Fruit fly (Drosophila melanogaster) whole organism: ENCODE data around the gene Trim9.

Experiments
- CG8478 ChIP-seq: fragments of >200 bp; optimal IDR thresholded peaks from 2 replicates; lab custom pipeline; 2018; ENCODE audit warnings: inconsistent platforms
- pan ChIP-seq: fragments of >200 bp; optimal IDR thresholded peaks from 2 replicates; lab custom pipeline; 2017

DNA sequence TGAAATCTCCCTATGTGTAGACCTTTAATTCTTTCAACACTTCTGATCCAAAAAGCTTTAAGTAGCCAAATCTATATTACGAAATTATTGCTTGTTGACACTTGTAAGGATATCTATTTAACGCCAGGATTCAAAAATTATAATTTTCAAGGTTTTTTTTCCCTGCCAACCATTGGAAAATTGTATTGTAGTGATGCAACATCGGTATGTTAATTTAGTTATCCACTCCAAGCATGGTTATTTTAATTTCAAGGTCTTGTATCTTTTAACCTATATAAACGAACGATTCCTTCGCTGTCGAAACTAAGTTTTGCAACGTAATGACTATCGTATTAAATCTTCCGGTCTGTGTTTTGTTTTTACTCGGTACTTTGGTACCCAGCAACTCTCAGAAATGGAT, 101.4 kb downstream of the Trim9 start, which contains the start of gene CG17097:
- no peak for TF ChIP-seq pan
- no peak for TF ChIP-seq CG8478
